Fruit fly (Drosophila melanogaster) whole organism, embryonic: Measurements from ENCODE around the gene CG8563.

Experiments
- CG10147 ChIP-seq: fragments of 200-800 bp; sonication (Bioruptor generic); optimal IDR thresholded peaks from 2 replicates; lab custom pipeline; 2019; ENCODE audit warnings: missing biosample characterization, mild to moderate bottlenecking, missing genetic modification characterization, moderate library complexity
- CG10209 ChIP-seq: fragments of 200-800 bp; sonication (Bioruptor generic); optimal IDR thresholded peaks from 3 replicates; lab custom pipeline; 2017; ENCODE audit warnings: missing biosample characterization, mild to moderate bottlenecking, missing genetic modification characterization, missing genetic modification reagents
- CG10543 ChIP-seq: fragments of 200-800 bp; sonication (Bioruptor generic); optimal IDR thresholded peaks from 3 replicates; lab custom pipeline; 2017; ENCODE audit warnings: missing biosample characterization, mild to moderate bottlenecking, missing genetic modification characterization, moderate library complexity
- CG10654 ChIP-seq: fragments of 200-800 bp; sonication (Bioruptor generic); optimal IDR thresholded peaks from 2 replicates; lab custom pipeline; 2016; ENCODE audit warnings: missing biosample characterization, missing genetic modification characterization
- CG11247 ChIP-seq: fragments of 200-800 bp; sonication (Bioruptor generic); IDR thresholded peaks from 2 replicates; pipeline ENCODE4 v1.3.6; 2022; ENCODE audit warnings: missing biosample characterization, missing genetic modification characterization
- CG11504 ChIP-seq: fragments of 200-800 bp; sonication (Bioruptor generic); optimal IDR thresholded peaks from 3 replicates; lab custom pipeline; 2019; ENCODE audit warnings: missing biosample characterization, mild to moderate bottlenecking, missing genetic modification characterization, moderate library complexity
- CG11560 ChIP-seq: fragments of 200-800 bp; sonication (Bioruptor generic); IDR thresholded peaks from 3 replicates; pipeline ENCODE4 v1.3.6; 2022; ENCODE audit warnings: missing biosample characterization, missing genetic modification characterization
- CG11695 ChIP-seq: fragments of 200-800 bp; sonication (Bioruptor generic); IDR thresholded peaks from 3 replicates; pipeline ENCODE4 v1.3.6; 2022; ENCODE audit warnings: missing biosample characterization, missing genetic modification characterization
- CG12391 ChIP-seq: fragments of 200-800 bp; sonication (Bioruptor generic); optimal IDR thresholded peaks from 3 replicates; lab custom pipeline; 2018; ENCODE audit warnings: missing biosample characterization, mild to moderate bottlenecking, missing genetic modification characterization, moderate library complexity
- CG13894 ChIP-seq: fragments of 200-800 bp; sonication (Bioruptor generic); optimal IDR thresholded peaks from 3 replicates; lab custom pipeline; 2018; ENCODE audit warnings: missing biosample characterization, mild to moderate bottlenecking, missing genetic modification characterization, moderate library complexity
- CG15269 ChIP-seq: fragments of 200-800 bp; sonication (Bioruptor generic); optimal IDR thresholded peaks from 2 replicates; lab custom pipeline; 2018; ENCODE audit warnings: missing biosample characterization, mild to moderate bottlenecking, missing genetic modification characterization, moderate library complexity
- CG15601 ChIP-seq: fragments of 200-800 bp; sonication (Bioruptor generic); optimal IDR thresholded peaks from 3 replicates; lab custom pipeline; 2019; ENCODE audit warnings: missing biosample characterization, mild to moderate bottlenecking, missing genetic modification characterization, moderate library complexity
- CG1647 ChIP-seq: fragments of 200-800 bp; sonication (Bioruptor generic); optimal IDR thresholded peaks from 3 replicates; lab custom pipeline; 2016; ENCODE audit warnings: missing biosample characterization, missing genetic modification characterization
- CG17385 ChIP-seq: fragments of 200-800 bp; sonication (Bioruptor generic); optimal IDR thresholded peaks from 3 replicates; lab custom pipeline; 2018; ENCODE audit warnings: missing biosample characterization, mild to moderate bottlenecking, missing genetic modification characterization
- CG1792 ChIP-seq: fragments of 200-800 bp; sonication (Bioruptor generic); optimal IDR thresholded peaks from 2 replicates; lab custom pipeline; 2016; ENCODE audit warnings: missing biosample characterization, missing genetic modification characterization
- CG18011 ChIP-seq: fragments of 200-800 bp; sonication (Bioruptor generic); optimal IDR thresholded peaks from 2 replicates; lab custom pipeline; 2017; ENCODE audit warnings: missing biosample characterization, missing genetic modification characterization, mild to moderate bottlenecking, moderate library complexity, missing genotype
- CG1832 ChIP-seq: fragments of 200-800 bp; sonication (Bioruptor generic); optimal IDR thresholded peaks from 2 replicates; lab custom pipeline; 2017; ENCODE audit warnings: missing biosample characterization, mild to moderate bottlenecking, missing genetic modification characterization, inconsistent platforms
- CG2199 ChIP-seq: fragments of 200-800 bp; sonication (Bioruptor generic); IDR thresholded peaks from 3 replicates; pipeline ENCODE4 v1.3.6; 2022; ENCODE audit warnings: missing biosample characterization, missing genetic modification characterization
- CG2202 ChIP-seq: fragments of 200-800 bp; sonication (Bioruptor generic); optimal IDR thresholded peaks from 2 replicates; lab custom pipeline; 2018; ENCODE audit warnings: missing biosample characterization, mild to moderate bottlenecking, missing genetic modification characterization
- CG3407 ChIP-seq: fragments of 200-800 bp; sonication (Bioruptor generic); optimal IDR thresholded peaks from 2 replicates; lab custom pipeline; 2018; ENCODE audit warnings: missing biosample characterization, mild to moderate bottlenecking, missing genetic modification characterization
- CG3726 ChIP-seq: fragments of 200-800 bp; sonication (Bioruptor generic); IDR thresholded peaks from 3 replicates; pipeline ENCODE4, ENCODE4 v1.3.6; 2022; ENCODE audit warnings: missing biosample characterization, missing genetic modification characterization
- CG4328 ChIP-seq: fragments of 200-800 bp; sonication (Bioruptor generic); optimal IDR thresholded peaks from 3 replicates; lab custom pipeline; 2017; ENCODE audit warnings: missing biosample characterization, missing genetic modification reagents, missing genetic modification characterization
- CG4617 ChIP-seq: fragments of 200-800 bp; sonication (Bioruptor generic); optimal IDR thresholded peaks from 3 replicates; lab custom pipeline; 2016; ENCODE audit warnings: missing biosample characterization, missing genetic modification characterization, borderline replicate concordance
- CG6254 ChIP-seq: fragments of 200-800 bp; sonication (Bioruptor generic); optimal IDR thresholded peaks from 3 replicates; lab custom pipeline; 2017; ENCODE audit warnings: mild to moderate bottlenecking, missing biosample characterization, missing genetic modification reagents, missing genetic modification characterization
- CG6272 ChIP-seq: fragments of 200-800 bp; sonication (Bioruptor generic); IDR thresholded peaks from 2 replicates; pipeline ENCODE4 v1.3.6; 2022; ENCODE audit warnings: missing biosample characterization, missing genetic modification characterization
- CG9876 ChIP-seq: fragments of 200-800 bp; sonication (Bioruptor generic); optimal IDR thresholded peaks from 2 replicates; lab custom pipeline; 2016; ENCODE audit warnings: missing biosample characterization, missing genetic modification characterization
- Camta ChIP-seq: fragments of 200-800 bp; sonication (Bioruptor generic); optimal IDR thresholded peaks from 2 replicates; lab custom pipeline; 2016; ENCODE audit warnings: missing biosample characterization, missing genetic modification characterization
- D19B ChIP-seq: fragments of 200-800 bp; sonication (Bioruptor generic); optimal IDR thresholded peaks from 2 replicates; lab custom pipeline; 2017; ENCODE audit warnings: missing biosample characterization, mild to moderate bottlenecking, missing genetic modification characterization
- Dfd ChIP-seq, 2 experiments: fragments of >200 bp; optimal IDR thresholded peaks; 2 replicates each; lab custom pipeline; 2017; ENCODE audit warnings: missing biosample characterization in 2 of 2, missing genetic modification characterization in 2 of 2
- Dip3 ChIP-seq: fragments of 200-800 bp; sonication (Bioruptor generic); optimal IDR thresholded peaks from 3 replicates; lab custom pipeline; 2016; ENCODE audit warnings: missing biosample characterization, missing genetic modification characterization
- Doc2 ChIP-seq: fragments of 200-800 bp; sonication (Bioruptor generic); IDR thresholded peaks from 2 replicates; pipeline ENCODE4 v1.3.6; 2022; ENCODE audit warnings: missing biosample characterization, missing genetic modification characterization
- HLHmδ ChIP-seq: fragments of 200-800 bp; sonication (Bioruptor generic); optimal IDR thresholded peaks from 2 replicates; lab custom pipeline; 2018; ENCODE audit warnings: missing biosample characterization, mild to moderate bottlenecking, missing genetic modification characterization, moderate library complexity
- Pdp1 ChIP-seq, 2 experiments: fragments of 200-800 bp; sonication (Bioruptor generic); optimal IDR thresholded peaks; 3 replicates each; lab custom pipeline; 2016; ENCODE audit warnings: missing biosample characterization in 2 of 2, missing genetic modification characterization in 2 of 2, mild to moderate bottlenecking in 1 of 2, moderate library complexity in 1 of 2
- Sox100B ChIP-seq: fragments of 200-800 bp; sonication (Bioruptor generic); optimal IDR thresholded peaks from 3 replicates; lab custom pipeline; 2018; ENCODE audit warnings: missing biosample characterization, mild to moderate bottlenecking, missing genetic modification characterization
- Tbp ChIP-seq: fragments of >200 bp; optimal IDR thresholded peaks from 2 replicates; lab custom pipeline; 2018; ENCODE audit warnings: missing biosample characterization, missing genetic modification characterization
- ara ChIP-seq: fragments of 200-800 bp; sonication (Bioruptor generic); IDR thresholded peaks from 2 replicates; pipeline ENCODE4 v1.3.6; 2022; ENCODE audit warnings: missing biosample characterization, missing genetic modification characterization
- bowl ChIP-seq: fragments of 200-800 bp; sonication (Bioruptor generic); IDR thresholded peaks from 2 replicates; pipeline ENCODE4 v1.3.6; 2022; ENCODE audit warnings: missing biosample characterization, missing genetic modification characterization
- cad ChIP-seq: fragments of >200 bp; optimal IDR thresholded peaks from 2 replicates; lab custom pipeline; 2017; ENCODE audit warnings: missing biosample characterization, missing genetic modification characterization
- dati ChIP-seq: fragments of 200-800 bp; sonication (Bioruptor generic); IDR thresholded peaks from 2 replicates; pipeline ENCODE4 v1.3.6; 2022; ENCODE audit warnings: missing biosample characterization, missing genetic modification characterization
- eyg ChIP-seq: fragments of 200-800 bp; sonication (Bioruptor generic); optimal IDR thresholded peaks from 3 replicates; lab custom pipeline; 2016; ENCODE audit warnings: missing biosample characterization, missing genetic modification characterization
- fd102C ChIP-seq: fragments of 200-800 bp; sonication (Bioruptor generic); optimal IDR thresholded peaks from 2 replicates; lab custom pipeline; 2018; ENCODE audit warnings: missing biosample characterization, mild to moderate bottlenecking, missing genetic modification characterization, moderate library complexity
- gcm ChIP-seq: fragments of 200-800 bp; sonication (Bioruptor generic); optimal IDR thresholded peaks from 2 replicates; lab custom pipeline; 2019; ENCODE audit warnings: missing biosample characterization, mild to moderate bottlenecking, missing genetic modification characterization, moderate library complexity
- grau ChIP-seq: fragments of 200-800 bp; optimal IDR thresholded peaks from 3 replicates; lab custom pipeline; 2019; ENCODE audit warnings: missing biosample characterization, mild to moderate bottlenecking, missing genetic modification characterization, moderate library complexity
- ind ChIP-seq: fragments of 200-800 bp; sonication (Bioruptor generic); optimal IDR thresholded peaks from 3 replicates; lab custom pipeline; 2016; ENCODE audit warnings: missing biosample characterization, missing genetic modification characterization
- pzg ChIP-seq: fragments of 200-800 bp; sonication (Bioruptor generic); optimal IDR thresholded peaks from 3 replicates; lab custom pipeline; 2018; ENCODE audit warnings: missing biosample characterization, mild to moderate bottlenecking, missing genetic modification characterization, moderate library complexity
- scrt ChIP-seq: fragments of 200-800 bp; sonication (Bioruptor generic); optimal IDR thresholded peaks from 2 replicates; lab custom pipeline; 2018; ENCODE audit warnings: missing biosample characterization, mild to moderate bottlenecking, missing genetic modification characterization, moderate library complexity
- slou ChIP-seq: fragments of 200-800 bp; sonication (Bioruptor generic); optimal IDR thresholded peaks from 3 replicates; lab custom pipeline; 2016; ENCODE audit warnings: missing biosample characterization, missing genetic modification characterization
- slp2 ChIP-seq: fragments of 200-800 bp; sonication (Bioruptor generic); optimal IDR thresholded peaks from 2 replicates; lab custom pipeline; 2016; ENCODE audit warnings: missing biosample characterization, missing genetic modification characterization
- sna ChIP-seq: fragments of 200-800 bp; sonication (Bioruptor generic); IDR thresholded peaks from 2 replicates; pipeline ENCODE4 v1.3.6; 2022; ENCODE audit warnings: missing biosample characterization, missing genetic modification characterization; ENCODE audit not compliant: partially characterized antibody
- sr ChIP-seq: fragments of 200-800 bp; sonication (Bioruptor generic); IDR thresholded peaks from 3 replicates; pipeline ENCODE4 v1.3.6; 2022; ENCODE audit warnings: missing biosample characterization, missing genetic modification characterization

Gene CG8563

DNA sequence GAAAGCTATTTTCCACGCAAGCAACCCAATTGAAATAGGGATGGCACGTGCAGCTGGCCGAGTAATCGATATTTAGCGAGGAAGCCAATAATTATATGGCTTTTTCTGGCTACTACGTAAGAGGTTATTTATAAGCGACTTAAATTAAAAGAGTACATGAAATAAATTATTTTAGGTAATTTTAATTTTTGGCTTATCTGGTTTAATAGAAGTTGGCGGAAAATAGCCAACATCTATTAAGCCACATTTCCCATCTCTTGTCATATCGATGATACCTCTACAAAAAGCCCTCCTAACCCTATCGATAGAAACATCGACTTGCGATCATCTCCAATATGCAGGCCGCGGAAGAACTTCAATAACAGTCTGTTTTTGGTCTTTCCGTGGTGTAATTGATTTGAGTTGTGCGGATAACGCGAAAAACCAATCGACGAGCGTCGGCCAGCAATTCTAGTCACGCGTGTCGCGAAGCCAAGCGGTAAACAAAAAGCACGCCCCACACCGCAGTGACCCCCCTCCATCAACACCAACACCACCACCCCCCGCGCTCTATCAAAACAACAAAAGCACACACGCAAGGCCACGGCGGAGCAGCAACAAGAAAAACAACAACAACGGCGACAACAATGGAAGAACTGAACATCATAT, 42.4 kb upstream of the CG8563 start, which contains the start of the genes Srp19 and qm (continued):
- no peak for TF ChIP-seq CG2199 (GFP tag; lab: Robert Waterston, UW)
- TF ChIP-seq CG11504, result no peak
- no peak for TF ChIP-seq CG10147 (GFP tag; lab: Kevin White, UChicago)
- TF ChIP-seq ind (GFP tag; lab: Kevin White, UChicago), result peak; percentile 57
- peak; percentile 20 for TF ChIP-seq grau
- no peak for TF ChIP-seq eyg (GFP tag; lab: Kevin White, UChicago)
- TF ChIP-seq CG3726 (GFP tag; lab: Robert Waterston, UW), result no peak
- no peak for TF ChIP-seq Sox100B (GFP tag; lab: Kevin White, UChicago)
- TF ChIP-seq CG10543 (GFP tag; lab: Kevin White, UChicago), result peak; percentile 69
- TF ChIP-seq sna, result peak; percentile 78
- TF ChIP-seq CG10654 (GFP tag; lab: Kevin White, UChicago), result peak; percentile 15
- TF ChIP-seq CG13894 (tag; lab: Kevin White, UChicago), result peak; percentile 45
- peak; percentile 1 for TF ChIP-seq CG10209 (GFP tag; lab: Kevin White, UChicago)
- TF ChIP-seq cad (GFP tag; lab: Kevin White, UChicago), result no peak
- TF ChIP-seq CG11247 (GFP tag; lab: Robert Waterston, UW), result no peak; the same call in 1 of the 2 replicates
- no peak for TF ChIP-seq Dfd (GFP tag; optimal IDR thresholded peaks at IDR 0.05; lab: Kevin White, UChicago)
- no peak for TF ChIP-seq CG11560 (tag; lab: Robert Waterston, UW)
- TF ChIP-seq Camta (GFP tag; lab: Kevin White, UChicago), result peak; percentile 53
- TF ChIP-seq CG2202 (tag; lab: Kevin White, UChicago), result no peak
- TF ChIP-seq pzg, result peak; percentile 66
- no peak for TF ChIP-seq slp2 (GFP tag; lab: Kevin White, UChicago)
- TF ChIP-seq CG15269 (tag; lab: Kevin White, UChicago), result peak; percentile 15
- peak; percentile 20 for TF ChIP-seq CG1792 (GFP tag; lab: Kevin White, UChicago)
- TF ChIP-seq gcm (GFP tag; lab: Kevin White, UChicago), result peak; percentile 37
- peak; percentile 6 for TF ChIP-seq Dip3 (GFP tag; lab: Kevin White, UChicago)
- peak; percentile 46 for TF ChIP-seq CG15601 (tag; lab: Kevin White, UChicago)
- no peak for TF ChIP-seq bowl (GFP tag; lab: Robert Waterston, UW)
- no peak for TF ChIP-seq CG18011
- TF ChIP-seq CG17385 (GFP tag; lab: Kevin White, UChicago), result no peak
- TF ChIP-seq Doc2, result no peak
- peak; percentile 70 for TF ChIP-seq CG12391 (tag; lab: Kevin White, UChicago)
- TF ChIP-seq D19B (GFP tag; lab: Kevin White, UChicago), result no peak
- no peak for TF ChIP-seq dati (GFP tag; lab: Robert Waterston, UW)
- TF ChIP-seq ara (GFP tag; lab: Robert Waterston, UW), result no peak
- peak; percentile 19 for TF ChIP-seq CG4617 (GFP tag; lab: Kevin White, UChicago)
- peak; percentile 34; the same call in 1 of the 2 replicates for TF ChIP-seq CG6272 (GFP tag; lab: Robert Waterston, UW)
- TF ChIP-seq CG11695 (GFP tag; lab: Robert Waterston, UW), result no peak
- TF ChIP-seq fd102C (GFP tag; lab: Kevin White, UChicago), result no peak
- TF ChIP-seq CG3407 (GFP tag; lab: Kevin White, UChicago), result no peak
- TF ChIP-seq CG4328 (GFP tag; lab: Kevin White, UChicago), result no peak
- TF ChIP-seq CG6254, result no peak
- no peak for TF ChIP-seq CG1832
- no peak for TF ChIP-seq CG9876 (GFP tag; lab: Kevin White, UChicago)
- TF ChIP-seq Tbp (GFP tag; lab: Kevin White, UChicago), result no peak
- TF ChIP-seq sr (GFP tag; lab: Robert Waterston, UW), result 0 out of 3 replicates have a peak, but pooled peaks have one; percentile 20
- TF ChIP-seq slou, result peak; percentile 8
- peak; percentile 5 for TF ChIP-seq CG1647 (GFP tag; lab: Kevin White, UChicago)
- TF ChIP-seq Pdp1 (GFP tag; optimal IDR thresholded peaks at IDR 0.05; lab: Kevin White, UChicago), result peak; percentile 53 to 62
- no peak for TF ChIP-seq scrt (GFP tag; lab: Kevin White, UChicago)
- TF ChIP-seq HLHmδ (GFP tag; lab: Kevin White, UChicago), result peak; percentile 59
